Worm (Caenorhabditis elegans): ENCODE measurements around the gene mam-4.

mam-4 gene

DNA sequence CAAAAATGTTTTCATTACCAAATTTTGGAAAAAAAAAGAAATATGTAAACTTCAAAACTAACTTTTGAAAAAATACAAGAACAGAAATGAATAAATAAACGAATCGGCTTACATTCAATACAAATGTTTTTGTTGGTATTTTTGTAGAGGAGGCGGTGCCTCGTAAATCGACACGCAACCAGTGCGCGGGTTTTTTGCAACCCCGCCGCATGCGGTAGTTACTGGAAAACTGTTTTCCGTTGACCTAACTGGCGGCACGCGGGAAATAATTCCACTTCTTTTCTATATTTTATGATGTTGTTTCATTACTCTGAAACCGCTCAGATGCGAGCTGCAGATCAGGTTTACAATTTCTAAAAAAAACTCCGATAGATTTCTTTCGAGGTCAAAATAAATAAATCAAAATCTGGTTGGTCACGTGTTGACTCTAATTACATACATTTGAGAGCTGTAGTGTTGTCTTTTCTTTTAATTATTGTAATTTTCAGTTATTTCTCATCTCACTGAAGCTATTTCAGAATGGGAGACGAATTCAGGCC, 8.7 kb upstream of the mam-4 start, which contains the start of the genes dvc-1 and ima-1 (continued):
- TF ChIP-seq madf-5 (GFP tag; IDR thresholded peaks at IDR 0.05) (no peak), ceh-44 (GFP tag; IDR thresholded peaks at IDR 0.05) (no peak), dmd-8 (GFP tag; IDR thresholded peaks at IDR 0.05) (no peak), zag-1 (tag; optimal IDR thresholded peaks at IDR 0.05) (no peak), fkh-10 (GFP tag; optimal IDR thresholded peaks at IDR 0.05) (no peak), dmd-6 (GFP tag; IDR thresholded peaks at IDR 0.05) (no peak), mdt-29 (GFP tag; IDR thresholded peaks at IDR 0.05) (peak; percentile 31; the same call in 1 of the 2 replicates), ceh-62 (tag; optimal IDR thresholded peaks at IDR 0.05) (no peak), ceh-20 (GFP tag; IDR thresholded peaks at IDR 0.05) (no peak), zip-11 (GFP tag; IDR thresholded peaks at IDR 0.05) (no peak), ceh-32 (tag; optimal IDR thresholded peaks at IDR 0.05; ENCODE audit: poor library complexity) (no peak), ZK337.2 (GFP tag; IDR thresholded peaks at IDR 0.05) (no peak), nhr-11 (tag; optimal IDR thresholded peaks at IDR 0.05) (no peak), zfp-3 (GFP tag; conservative IDR thresholded peaks at IDR 0.05) (no peak), hlh-11 (tag; optimal IDR thresholded peaks at IDR 0.05) (peak; percentile 58), ceh-28 (tag; optimal IDR thresholded peaks at IDR 0.05) (no peak), pha-4 (GFP tag; IDR thresholded peaks at IDR 0.05) (peak; percentile 43; the same call in 1 of the 2 replicates), pha-4 (tag; optimal IDR thresholded peaks at IDR 0.05) (no peak), aha-1 (tag) (no peak), dmd-9 (GFP tag; IDR thresholded peaks at IDR 0.05) (0 out of 2 replicates have a peak, but pooled peaks have one; percentile 36), duxl-1 (tag; optimal IDR thresholded peaks at IDR 0.05; ENCODE audit: poor library complexity) (no peak), ama-1 (optimal IDR thresholded peaks at IDR 0.05) (no peak), ZK546.5 (tag; optimal IDR thresholded peaks at IDR 0.05) (no peak), mep-1 (tag; optimal IDR thresholded peaks at IDR 0.05) (peak; percentile 59), lin-39 (tag; optimal IDR thresholded peaks at IDR 0.05) (no peak), php-3 (GFP tag; IDR thresholded peaks at IDR 0.05) (0 out of 2 replicates have a peak, but pooled peaks have one; percentile 30), daf-12 (tag; optimal IDR thresholded peaks at IDR 0.05) (no peak), daf-8 (GFP tag; IDR thresholded peaks at IDR 0.05) (no peak), fos-1 (tag; optimal IDR thresholded peaks at IDR 0.05) (no peak), lin-15B (tag; optimal IDR thresholded peaks at IDR 0.05) (no peak), zip-2 (tag; optimal IDR thresholded peaks at IDR 0.05) (no peak), ztf-7 (tag; optimal IDR thresholded peaks at IDR 0.05) (no peak), F37D6.2 (tag; optimal IDR thresholded peaks at IDR 0.05) (no peak), lin-38 (GFP tag; IDR thresholded peaks at IDR 0.05) (peak; percentile 82), zfp-2 (tag; optimal IDR thresholded peaks at IDR 0.05) (no peak), nhr-25 (tag; optimal IDR thresholded peaks at IDR 0.05; ENCODE audit: borderline replicate concordance, insufficient read depth) (no peak), snpc-4 (tag; optimal IDR thresholded peaks at IDR 0.05) (no peak), lin-13 (GFP tag; optimal IDR thresholded peaks at IDR 0.05) (peak; percentile 63), unc-62 (GFP tag; optimal IDR thresholded peaks at IDR 0.05 in 1 of 2) (no peak), unc-62 (tag; optimal IDR thresholded peaks at IDR 0.05) (no peak), F44E2.7 (GFP tag; IDR thresholded peaks at IDR 0.05) (no peak), nhr-10 (tag; optimal IDR thresholded peaks at IDR 0.05) (no peak), attf-4 (tag; optimal IDR thresholded peaks at IDR 0.05) (no peak), mxl-3 (GFP tag; optimal IDR thresholded peaks at IDR 0.05) (peak; percentile 11), F26F4.8 (GFP tag; conservative IDR thresholded peaks at IDR 0.05) (no peak), mdl-1 (tag; optimal IDR thresholded peaks at IDR 0.05) (no peak), hlh-30 (tag; optimal IDR thresholded peaks at IDR 0.05; ENCODE audit: insufficient read depth) (peak; percentile 75), gei-8 (GFP tag; optimal IDR thresholded peaks at IDR 0.05) (no peak), T26A8.4 (GFP tag; IDR thresholded peaks at IDR 0.05) (no peak), nhr-28 (tag; optimal IDR thresholded peaks at IDR 0.05) (peak; percentile 26), rbr-2 (tag; optimal IDR thresholded peaks at IDR 0.05) (peak; percentile 17), set-16 (GFP tag; IDR thresholded peaks at IDR 0.05) (no peak), arid-1 (GFP tag; conservative IDR thresholded peaks at IDR 0.05) (0 out of 2 replicates have a peak, but pooled peaks have one; percentile 44)
